Worm (Caenorhabditis elegans) whole organism, L4 larva: ENCODE data around the gene srx-96.

Experiments
- D1046.2 ChIP-seq: fragments of 200-800 bp; sonication (Bioruptor generic); IDR thresholded peaks from 2 replicates; pipeline ENCODE4 v1.3.6; 2022; ENCODE audit warnings: missing genetic modification characterization, missing compliant biosample characterization
- F10B5.3 ChIP-seq: sonication (generic microtip); optimal IDR thresholded peaks from 2 replicates; lab custom pipeline; 2016; ENCODE audit warnings: mild to moderate bottlenecking, missing genetic modification characterization, missing compliant biosample characterization
- F37D6.2 ChIP-seq: sonication (generic microtip); optimal IDR thresholded peaks from 2 replicates; lab custom pipeline; 2016; ENCODE audit warnings: mild to moderate bottlenecking, missing genetic modification characterization, missing compliant biosample characterization
- T20F7.1 ChIP-seq: fragments of 200-800 bp; sonication (Bioruptor generic); optimal IDR thresholded peaks from 2 replicates; lab custom pipeline; 2018; ENCODE audit warnings: mild to moderate bottlenecking, missing genetic modification characterization, missing compliant biosample characterization
- T26A8.4 ChIP-seq: fragments of 200-800 bp; sonication (Bioruptor generic); IDR thresholded peaks from 2 replicates; pipeline ENCODE4 v1.3.6; 2022; ENCODE audit warnings: missing genetic modification characterization, missing compliant biosample characterization
- Y48G9A.11 ChIP-seq: fragments of 200-800 bp; sonication (Bioruptor generic); IDR thresholded peaks from 2 replicates; pipeline ENCODE4 v1.3.6; 2022; ENCODE audit warnings: missing genetic modification reagents, missing genetic modification characterization, missing compliant biosample characterization
- ZK546.5 ChIP-seq, 2 experiments: sonication (generic microtip); optimal IDR thresholded peaks; 2 replicates each; lab custom pipeline; 2017; ENCODE audit warnings: missing biosample characterization in 2 of 2, missing genetic modification characterization in 2 of 2
- aha-1 ChIP-seq: fragments of 150-350 bp; peaks from one replicate; lab custom pipeline; 2014; ENCODE audit warnings: missing biosample characterization, missing genetic modification characterization
- aly-2 ChIP-seq: sonication (generic microtip); optimal IDR thresholded peaks from 2 replicates; lab custom pipeline; 2018; ENCODE audit warnings: missing biosample characterization, missing genetic modification characterization
- ama-1 ChIP-seq: fragments of 150-350 bp; optimal IDR thresholded peaks from 2 replicates; lab custom pipeline; 2014; ENCODE audit warnings: inconsistent platforms, mixed read lengths
- arid-1 ChIP-seq: fragments of 200-800 bp; sonication (Bioruptor generic); conservative IDR thresholded peaks from 2 replicates; pipeline ENCODE4 v1.3.6; 2022; ENCODE audit warnings: missing genetic modification reagents, missing genetic modification characterization, missing compliant biosample characterization
- ceh-28 ChIP-seq: fragments of 150-350 bp; optimal IDR thresholded peaks from 2 replicates; lab custom pipeline; 2014; ENCODE audit warnings: missing biosample characterization, missing genetic modification reagents, missing genetic modification characterization
- ceh-62 ChIP-seq: sonication (generic microtip); optimal IDR thresholded peaks from 2 replicates; lab custom pipeline; 2017; ENCODE audit warnings: missing biosample characterization, missing genetic modification characterization
- ceh-82 ChIP-seq: sonication (generic microtip); optimal IDR thresholded peaks from 2 replicates; lab custom pipeline; 2017; ENCODE audit warnings: missing biosample characterization, missing genetic modification characterization
- daf-12 ChIP-seq: fragments of 150-350 bp; optimal IDR thresholded peaks from 2 replicates; lab custom pipeline; 2014; ENCODE audit warnings: missing biosample characterization, missing genetic modification reagents, missing genetic modification characterization
- daf-16 ChIP-seq, 3 experiments: sonication (generic microtip); optimal IDR thresholded peaks; 2 replicates each; lab custom pipeline; 2016 to 2017; ENCODE audit warnings: missing genetic modification characterization in 3 of 3, missing genetic modification reagents in 3 of 3, mild to moderate bottlenecking in 2 of 3, missing compliant biosample characterization in 2 of 3, missing biosample characterization in 1 of 3, moderate library complexity in 1 of 3
- dmd-6 ChIP-seq: fragments of 200-800 bp; sonication (Bioruptor generic); IDR thresholded peaks from 2 replicates; pipeline ENCODE4 v1.3.6; 2022; ENCODE audit warnings: missing genetic modification reagents, missing genetic modification characterization, missing compliant biosample characterization
- dmd-8 ChIP-seq: fragments of 200-800 bp; sonication (Bioruptor generic); IDR thresholded peaks from 2 replicates; pipeline ENCODE4 v1.3.6; 2022; ENCODE audit warnings: missing genetic modification characterization, missing compliant biosample characterization
- dmd-9 ChIP-seq: fragments of 200-800 bp; sonication (Bioruptor generic); IDR thresholded peaks from 2 replicates; pipeline ENCODE4 v1.3.6; 2022; ENCODE audit warnings: missing genetic modification reagents, missing genetic modification characterization, missing compliant biosample characterization
- gei-8 ChIP-seq: fragments of 200-800 bp; sonication (Bioruptor generic); optimal IDR thresholded peaks from 2 replicates; lab custom pipeline; 2018; ENCODE audit warnings: mild to moderate bottlenecking, missing genetic modification characterization, missing compliant biosample characterization
- hlh-11 ChIP-seq: fragments of 200-800 bp; sonication (Bioruptor generic); optimal IDR thresholded peaks from 2 replicates; lab custom pipeline; 2018; ENCODE audit warnings: mild to moderate bottlenecking, missing genetic modification characterization, missing compliant biosample characterization
- hmg-1.1 ChIP-seq: fragments of 200-800 bp; sonication (Bioruptor generic); IDR thresholded peaks from 2 replicates; pipeline ENCODE4 v1.3.6; 2022; ENCODE audit warnings: missing genetic modification reagents, missing genetic modification characterization, missing compliant biosample characterization
- lim-7 ChIP-seq: fragments of 200-800 bp; sonication (Bioruptor generic); IDR thresholded peaks from 2 replicates; pipeline ENCODE4 v1.3.6; 2022; ENCODE audit warnings: missing genetic modification characterization, missing compliant biosample characterization
- lin-1 ChIP-seq: fragments of 200-800 bp; sonication (Bioruptor generic); IDR thresholded peaks from 2 replicates; pipeline ENCODE4 v1.3.6; 2022; ENCODE audit warnings: missing genetic modification reagents, missing genetic modification characterization, missing compliant biosample characterization
- lin-39 ChIP-seq: fragments of 150-350 bp; optimal IDR thresholded peaks from 2 replicates; lab custom pipeline; 2014; ENCODE audit warnings: missing biosample characterization, missing genetic modification reagents, missing genetic modification characterization
- madf-5 ChIP-seq, 2 experiments: fragments of 200-800 bp; sonication (Bioruptor generic); IDR thresholded peaks; 2 replicates each; pipeline ENCODE4 v1.3.6; 2022; ENCODE audit warnings: missing compliant biosample characterization in 2 of 2, missing genetic modification characterization in 2 of 2
- mes-2 ChIP-seq: sonication (generic microtip); optimal IDR thresholded peaks from 2 replicates; lab custom pipeline; 2016; ENCODE audit warnings: missing genotype, mild to moderate bottlenecking, missing genetic modification characterization, missing compliant biosample characterization; ENCODE audit not compliant: poor library complexity, severe bottlenecking
- mxl-2 ChIP-seq: fragments of 200-800 bp; sonication (Bioruptor generic); conservative IDR thresholded peaks from 2 replicates; pipeline ENCODE4 v1.3.6; 2022; ENCODE audit warnings: missing genetic modification reagents, missing genetic modification characterization, missing compliant biosample characterization
- nhr-10 ChIP-seq: fragments of 150-350 bp; optimal IDR thresholded peaks from 2 replicates; lab custom pipeline; 2014; ENCODE audit warnings: missing biosample characterization, missing genetic modification characterization
- nhr-102 ChIP-seq: sonication (generic microtip); optimal IDR thresholded peaks from 2 replicates; lab custom pipeline; 2016; ENCODE audit warnings: mild to moderate bottlenecking, missing genetic modification characterization, moderate library complexity, missing compliant biosample characterization
- nhr-11 ChIP-seq: fragments of 150-350 bp; optimal IDR thresholded peaks from 2 replicates; lab custom pipeline; 2014; ENCODE audit warnings: missing biosample characterization, missing genetic modification characterization
- nhr-25 ChIP-seq: sonication (generic microtip); optimal IDR thresholded peaks from 2 replicates; lab custom pipeline; 2017; ENCODE audit warnings: missing genetic modification characterization, mild to moderate bottlenecking, missing compliant biosample characterization, antibody characterized with exemption, moderate library complexity, borderline replicate concordance; ENCODE audit not compliant: insufficient read depth
- nhr-28 ChIP-seq: fragments of 150-350 bp; optimal IDR thresholded peaks from 2 replicates; lab custom pipeline; 2014; ENCODE audit warnings: missing biosample characterization, missing genetic modification characterization
- nhr-48 ChIP-seq: sonication (generic microtip); optimal IDR thresholded peaks from 2 replicates; lab custom pipeline; 2016; ENCODE audit warnings: mild to moderate bottlenecking, missing genetic modification characterization, missing compliant biosample characterization
- nhr-76 ChIP-seq: fragments of 150-350 bp; optimal IDR thresholded peaks from 2 replicates; lab custom pipeline; 2014; ENCODE audit warnings: missing biosample characterization, missing genetic modification characterization
- nhr-77 ChIP-seq: fragments of 150-350 bp; optimal IDR thresholded peaks from 2 replicates; lab custom pipeline; 2014; ENCODE audit warnings: missing biosample characterization, missing genetic modification characterization
- php-3 ChIP-seq: fragments of 200-800 bp; sonication (Bioruptor generic); IDR thresholded peaks from 2 replicates; pipeline ENCODE4 v1.3.6; 2022; ENCODE audit warnings: missing genetic modification reagents, missing genetic modification characterization, missing compliant biosample characterization
- pqm-1 ChIP-seq: sonication (generic microtip); optimal IDR thresholded peaks from 2 replicates; lab custom pipeline; 2017; ENCODE audit warnings: missing biosample characterization, missing genetic modification characterization
- skn-1 ChIP-seq: fragments of 150-350 bp; optimal IDR thresholded peaks from 2 replicates; lab custom pipeline; 2014; ENCODE audit warnings: missing biosample characterization, missing genetic modification characterization
- spr-1 ChIP-seq: sonication (generic microtip); optimal IDR thresholded peaks from 2 replicates; lab custom pipeline; 2016; ENCODE audit warnings: mild to moderate bottlenecking, missing genetic modification characterization, missing compliant biosample characterization
- tag-97 ChIP-seq: fragments of 200-800 bp; sonication (Bioruptor generic); IDR thresholded peaks from 2 replicates; pipeline ENCODE4 v1.3.6; 2022; ENCODE audit warnings: missing genetic modification characterization, missing compliant biosample characterization
- unc-62 ChIP-seq, 3 experiments: fragments of 150-350 bp in 1 of 3; sonication (generic microtip); optimal IDR thresholded peaks in 2 of 3; peaks in 1 of 3; 1 replicate in 1 of 3; 2 replicates in 2 of 3; lab custom pipeline; 2014 to 2017; ENCODE audit warnings: missing biosample characterization in 3 of 3, missing genetic modification characterization in 3 of 3, missing genetic modification reagents in 3 of 3, missing genotype in 1 of 3
- zag-1 ChIP-seq: fragments of 150-350 bp; optimal IDR thresholded peaks from 2 replicates; lab custom pipeline; 2014; ENCODE audit warnings: missing biosample characterization, missing genetic modification characterization
- zfp-3 ChIP-seq: fragments of 200-800 bp; sonication (Bioruptor generic); conservative IDR thresholded peaks from 2 replicates; pipeline ENCODE4 v1.3.6; 2022; ENCODE audit warnings: missing genetic modification reagents, missing genetic modification characterization, missing compliant biosample characterization

The srx-96 gene

ce11 chrV:13744901-13745300 is 33.7 kb downstream of the srx-96 start, which contains the start of gene F35E12.9 (continued):
- no peak for TF ChIP-seq gei-8 (GFP tag; lab: Kevin White, UChicago)
- no peak for TF ChIP-seq lin-39 (tag; lab: Kevin White, UChicago)
- no peak for TF ChIP-seq hmg-1.1 (GFP tag; lab: Robert Waterston, UW)
- TF ChIP-seq dmd-8 (GFP tag; lab: Robert Waterston, UW), result no peak
- peak; percentile 98 for TF ChIP-seq pqm-1 (tag; lab: Kevin White, UChicago)
- peak; percentile 24 for TF ChIP-seq nhr-102
- no peak for TF ChIP-seq nhr-11 (tag; lab: Kevin White, UChicago)
- no peak for TF ChIP-seq nhr-76 (tag; lab: Kevin White, UChicago)
- TF ChIP-seq F37D6.2 (tag; lab: Kevin White, UChicago), result no peak
- TF ChIP-seq ZK546.5 (tag; optimal IDR thresholded peaks at IDR 0.05; lab: Kevin White, UChicago), result no peak
- no peak for TF ChIP-seq Y48G9A.11 (GFP tag; lab: Robert Waterston, UW)
- TF ChIP-seq D1046.2 (GFP tag; lab: Robert Waterston, UW), result no peak
- no peak for TF ChIP-seq zfp-3
- TF ChIP-seq F10B5.3 (tag; lab: Kevin White, UChicago), result no peak
- peak; percentile 33 for TF ChIP-seq nhr-48 (tag; lab: Kevin White, UChicago)
- TF ChIP-seq php-3 (GFP tag; lab: Robert Waterston, UW), result peak; percentile 78
- TF ChIP-seq nhr-25 (tag; lab: Kevin White, UChicago), result no peak
- TF ChIP-seq mxl-2, result no peak
- no peak for TF ChIP-seq arid-1 (GFP tag; lab: Robert Waterston, UW)
- TF ChIP-seq zag-1 (tag; lab: Kevin White, UChicago), result no peak
- peak; percentile 35 for TF ChIP-seq nhr-77 (tag; lab: Kevin White, UChicago)
- TF ChIP-seq aly-2 (tag; lab: Kevin White, UChicago), result no peak
- TF ChIP-seq nhr-10 (tag; lab: Kevin White, UChicago), result no peak
- TF ChIP-seq ama-1 (lab: Kevin White, UChicago), result no peak

- peak; percentile 69 for TF ChIP-seq aha-1 (tag; lab: Kevin White, UChicago)
- TF ChIP-seq php-3 (GFP tag; lab: Robert Waterston, UW), result no peak
- TF ChIP-seq madf-5 (GFP tag; IDR thresholded peaks at IDR 0.05; lab: Robert Waterston, UW), result no peak
- peak in 1 of 2 experiments; percentile 37 for TF ChIP-seq unc-62 (GFP tag; optimal IDR thresholded peaks at IDR 0.05 in 1 of 2; lab: Kevin White, UChicago)
- no peak for TF ChIP-seq unc-62 (tag; optimal IDR thresholded peaks at IDR 0.05; lab: Kevin White, UChicago)
- no peak for TF ChIP-seq dmd-9
- no peak for TF ChIP-seq aly-2 (tag; lab: Kevin White, UChicago)
- no peak for TF ChIP-seq T26A8.4 (GFP tag; lab: Robert Waterston, UW)
- no peak for TF ChIP-seq hlh-11
Observed at ce11 chrV:13748658-13749057, 37.5 kb downstream of the srx-96 start, which contains the start of gene F35E12.10. Gene F35E12.10, minus strand, starts transcription at chrV:13748758.

- TF ChIP-seq tag-97 (no peak), hlh-11 (peak; percentile 7), daf-16 (GFP tag; optimal IDR thresholded peaks at IDR 0.05; lab: Kevin White, UChicago) (no peak), daf-16 (tag; optimal IDR thresholded peaks at IDR 0.05; lab: Kevin White, UChicago) (peak; percentile 63), dmd-6 (peak; percentile 65), nhr-77 (tag; lab: Kevin White, UChicago) (peak; percentile 28), pqm-1 (tag; lab: Kevin White, UChicago) (peak; percentile 51), daf-12 (no peak), nhr-25 (tag; lab: Kevin White, UChicago) (no peak), nhr-28 (tag; lab: Kevin White, UChicago) (peak; percentile 0), php-3 (GFP tag; lab: Robert Waterston, UW) (0 out of 2 replicates have a peak, but pooled peaks have one; percentile 30)
- TF ChIP-seq, all 104 proteins: peak for 7
Observed at ce11 chrV:13751811-13752210, 40.7 kb downstream of the srx-96 start, which contains the start of gene cld-9. Gene cld-9, minus strand, starts transcription at chrV:13751891.

DNA sequence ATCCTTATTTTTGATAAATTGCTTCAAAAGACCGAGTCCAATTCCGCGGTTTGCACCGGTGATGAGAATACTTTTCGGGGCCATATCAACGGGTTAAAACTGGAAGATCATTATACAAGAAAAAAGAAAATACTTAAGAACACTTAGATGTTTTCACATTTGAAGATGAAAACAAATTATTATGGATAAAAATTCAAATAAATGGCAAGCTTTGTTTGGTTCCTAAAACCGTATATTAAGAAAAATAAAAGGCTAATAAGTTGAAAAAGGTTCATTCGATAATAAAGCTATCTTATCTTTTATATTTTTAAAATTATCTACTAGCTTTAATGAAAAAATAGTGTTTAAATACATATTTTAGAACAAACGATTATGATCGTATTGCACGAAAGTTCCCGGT is 42.3 kb downstream of the srx-96 start, which contains the start of gene F20G2.1:
Gene F20G2.1, minus strand, starts transcription at position 101 of the 400 bp plus-strand sequence.
- no peak for TF ChIP-seq spr-1
- TF ChIP-seq aly-2 (tag; lab: Kevin White, UChicago), result no peak
- TF ChIP-seq mes-2 (tag; lab: Kevin White, UChicago), result no peak
- no peak for TF ChIP-seq ceh-62
- TF ChIP-seq aha-1 (tag; lab: Kevin White, UChicago), result no peak
- no peak for TF ChIP-seq ceh-82 (tag; lab: Kevin White, UChicago)
- no peak for TF ChIP-seq lin-1 (GFP tag; lab: Robert Waterston, UW)
- TF ChIP-seq ZK546.5 (tag; optimal IDR thresholded peaks at IDR 0.05; lab: Kevin White, UChicago), result no peak
- no peak for TF ChIP-seq madf-5 (GFP tag; IDR thresholded peaks at IDR 0.05; lab: Robert Waterston, UW)
- no peak for TF ChIP-seq tag-97
- TF ChIP-seq ceh-28 (tag; lab: Kevin White, UChicago), result no peak
- no peak for TF ChIP-seq T26A8.4 (GFP tag; lab: Robert Waterston, UW)
- no peak for TF ChIP-seq dmd-6
- no peak for TF ChIP-seq skn-1
- no peak for TF ChIP-seq lim-7 (GFP tag; lab: Robert Waterston, UW)
- TF ChIP-seq T20F7.1 (GFP tag; lab: Kevin White, UChicago), result no peak
- no peak for TF ChIP-seq arid-1 (GFP tag; lab: Robert Waterston, UW)
